Worm (Caenorhabditis elegans) whole organism, midembryonic: ENCODE data around the gene Y46C8AL.11.
"Not testable (repeated sequence)": the region's sequence is repeated elsewhere in the genome, so short reads cannot be mapped to it uniquely, and the experiment has no call there.

Experiments
- cog-1 ChIP-seq: sonication (generic microtip); optimal IDR thresholded peaks from 2 replicates; lab custom pipeline; 2016; ENCODE audit warnings: missing genetic modification characterization, missing compliant biosample characterization
- klf-2 ChIP-seq: fragments of 200-800 bp; sonication (Bioruptor generic); conservative IDR thresholded peaks from 2 replicates; pipeline ENCODE4 v1.3.6; 2022; ENCODE audit warnings: missing genetic modification reagents, missing genetic modification characterization, missing compliant biosample characterization
- med-1 ChIP-seq: sonication (generic microtip); optimal IDR thresholded peaks from 2 replicates; lab custom pipeline; 2017; ENCODE audit warnings: missing genetic modification characterization, mild to moderate bottlenecking, missing compliant biosample characterization, antibody characterized with exemption, missing genetic modification reagents; ENCODE audit not compliant: insufficient read depth
- ztf-23 ChIP-seq: fragments of 200-800 bp; sonication (Bioruptor generic); IDR thresholded peaks from 2 replicates; pipeline ENCODE4 v1.3.6; 2022; ENCODE audit warnings: missing genetic modification reagents, missing genetic modification characterization, missing compliant biosample characterization

DNA sequence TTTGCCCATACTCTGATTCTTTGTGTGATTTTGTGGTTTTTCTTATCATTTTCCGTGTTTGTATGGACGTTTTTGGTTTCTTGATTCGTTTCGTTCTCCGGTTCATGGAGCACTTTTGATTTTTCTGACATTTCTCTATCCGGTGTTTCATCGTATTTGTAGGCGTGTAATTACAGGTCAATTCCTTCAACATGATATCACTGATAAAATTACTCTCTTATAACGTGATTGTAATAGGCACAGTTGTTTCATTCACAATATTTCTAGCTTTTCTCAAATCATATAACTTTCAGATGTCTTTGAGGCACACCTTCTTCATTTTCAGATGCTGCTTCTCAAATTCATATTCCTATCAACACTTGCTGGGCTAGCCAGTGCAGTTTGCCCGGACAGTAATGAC is 10.7 kb upstream of the Y46C8AL.11 start, which contains the start of gene clec-70:
- TF ChIP-seq klf-2 (GFP tag; lab: Robert Waterston, UW); med-1 (GFP tag; lab: Kevin White, UChicago); cog-1 (tag; lab: Kevin White, UChicago); ztf-23 (GFP tag; lab: Robert Waterston, UW): not testable (repeated sequence)
